Fruit fly (Drosophila melanogaster): ENCODE results near the gene CG3225.

Gene CG3225

dm6 chr2L:4811491-4812058, 6.5 kb downstream of the CG3225 start (continued):
- TF ChIP-seq CG4707 (GFP tag; optimal IDR thresholded peaks at IDR 0.05) (peak; percentile 17), Meics (GFP tag; optimal IDR thresholded peaks at IDR 0.05) (peak; percentile 85), Drgx (GFP tag; IDR thresholded peaks at IDR 0.05) (peak; percentile 69), ind (GFP tag; optimal IDR thresholded peaks at IDR 0.05) (no peak), CG8478 (optimal IDR thresholded peaks at IDR 0.05) (peak; percentile 99), HmgZ (tag; optimal IDR thresholded peaks at IDR 0.05) (peak; percentile 75), fd3F (GFP tag; optimal IDR thresholded peaks at IDR 0.05) (no peak), Dref (GFP tag; IDR thresholded peaks at IDR 0.05) (peak; percentile 44), run (tag; optimal IDR thresholded peaks at IDR 0.05) (peak; percentile 43), yki (optimal IDR thresholded peaks at IDR 0.05) (no peak), Dll (GFP tag; IDR thresholded peaks at IDR 0.05; ENCODE audit: partially characterized antibody) (peak; percentile 75; the same call in 3 of the 4 replicates), Doc2 (GFP tag; IDR thresholded peaks at IDR 0.05) (no peak), lov (optimal IDR thresholded peaks at IDR 0.05) (no peak), lov (GFP tag; IDR thresholded peaks at IDR 0.05) (0 out of 3 replicates have a peak, but pooled peaks have one; percentile 58), NFAT (GFP tag; IDR thresholded peaks at IDR 0.05) (peak; percentile 32; the same call in 1 of the 2 replicates), CG2199 (GFP tag; IDR thresholded peaks at IDR 0.05) (peak; percentile 98), BEAF-32 (GFP tag; optimal IDR thresholded peaks at IDR 0.05) (peak; percentile 71), aop (GFP tag; IDR thresholded peaks at IDR 0.05) (no peak), Lpt (GFP tag; optimal IDR thresholded peaks at IDR 0.05) (no peak), CG5180 (GFP tag; optimal IDR thresholded peaks at IDR 0.05) (peak; percentile 22), chif (GFP tag; optimal IDR thresholded peaks at IDR 0.05) (no peak), Rfx (GFP tag; IDR thresholded peaks at IDR 0.05) (peak; percentile 4), Camta (GFP tag; optimal IDR thresholded peaks at IDR 0.05) (no peak), CG33213 (GFP tag; optimal IDR thresholded peaks at IDR 0.05) (peak; percentile 23), ttk (GFP tag; IDR thresholded peaks at IDR 0.05) (no peak), Myb (GFP tag; optimal IDR thresholded peaks at IDR 0.05) (no peak), CG7987 (GFP tag; optimal IDR thresholded peaks at IDR 0.05) (peak; percentile 63), eyg (GFP tag; optimal IDR thresholded peaks at IDR 0.05) (no peak), CG7963 (GFP tag; IDR thresholded peaks at IDR 0.05; ENCODE audit: partially characterized antibody) (peak; percentile 71)

- peak; percentile 76 for TF ChIP-seq lmd (GFP tag; IDR thresholded peaks at IDR 0.05)
- TF ChIP-seq CG31388 (GFP tag; optimal IDR thresholded peaks at IDR 0.05): no peak
- no peak for TF ChIP-seq Hey (tag; optimal IDR thresholded peaks at IDR 0.05)
- TF ChIP-seq bbx (GFP tag; IDR thresholded peaks at IDR 0.05; ENCODE audit: partially characterized antibody): no peak
- no peak for TF ChIP-seq bigmax (GFP tag; optimal IDR thresholded peaks at IDR 0.05)
- peak; percentile 89 for TF ChIP-seq CG31224 (GFP tag; IDR thresholded peaks at IDR 0.05)
- TF ChIP-seq CG18619 (GFP tag; optimal IDR thresholded peaks at IDR 0.05): peak; percentile 81
- TF ChIP-seq Tbp (GFP tag; optimal IDR thresholded peaks at IDR 0.05): no peak
- no peak for TF ChIP-seq CG8478 (optimal IDR thresholded peaks at IDR 0.05)
- no peak for TF ChIP-seq chm (GFP tag; IDR thresholded peaks at IDR 0.05)
- TF ChIP-seq Lhr (GFP tag; optimal IDR thresholded peaks at IDR 0.05): no peak
- no peak for TF ChIP-seq CG1832 (GFP tag; optimal IDR thresholded peaks at IDR 0.05)
- TF ChIP-seq CG30403 (GFP tag; optimal IDR thresholded peaks at IDR 0.05): peak; percentile 89
- TF ChIP-seq Sry-β (GFP tag; optimal IDR thresholded peaks at IDR 0.05): no peak
- peak; percentile 56 for TF ChIP-seq CG8388 (GFP tag; optimal IDR thresholded peaks at IDR 0.05)
- TF ChIP-seq CG10543 (GFP tag; optimal IDR thresholded peaks at IDR 0.05): peak; percentile 53
- TF ChIP-seq jumu (GFP tag; optimal IDR thresholded peaks at IDR 0.05): no peak
- peak; percentile 83 for TF ChIP-seq Oli (tag; optimal IDR thresholded peaks at IDR 0.05)
- TF ChIP-seq Side (GFP tag; optimal IDR thresholded peaks at IDR 0.05): peak; percentile 3
- TF ChIP-seq sob (GFP tag; IDR thresholded peaks at IDR 0.05): peak; percentile 32
- no peak for TF ChIP-seq trem (tag; optimal IDR thresholded peaks at IDR 0.05)
- TF ChIP-seq toy (GFP tag; IDR thresholded peaks at IDR 0.05): no peak
- peak; percentile 52 for TF ChIP-seq CG10274 (GFP tag; optimal IDR thresholded peaks at IDR 0.05)
Measured at dm6 chr2L:4810697-4811490, 7.2 kb downstream of the CG3225 start.

Data from whole organism, embryonic.